Fruit fly (Drosophila melanogaster) whole organism, embryonic: ENCODE data around the gene CG10962.

Experiments used
- Antp ChIP-seq: fragments of 200-800 bp; sonication (Bioruptor generic); optimal IDR thresholded peaks from 3 replicates; lab custom pipeline; 2016; ENCODE audit warnings: missing biosample characterization, missing genetic modification characterization
- Atf6 ChIP-seq: fragments of 200-800 bp; sonication (Bioruptor generic); IDR thresholded peaks from 2 replicates; pipeline ENCODE4 v1.3.6; 2022; ENCODE audit warnings: missing biosample characterization, missing genetic modification characterization
- CG11085 ChIP-seq: fragments of 200-800 bp; sonication (Bioruptor generic); IDR thresholded peaks from 2 replicates; pipeline ENCODE4 v1.3.6; 2022; ENCODE audit warnings: missing biosample characterization, missing genetic modification characterization
- CG11504 ChIP-seq: fragments of 200-800 bp; sonication (Bioruptor generic); optimal IDR thresholded peaks from 3 replicates; lab custom pipeline; 2019; ENCODE audit warnings: missing biosample characterization, mild to moderate bottlenecking, missing genetic modification characterization, moderate library complexity
- CG15601 ChIP-seq: fragments of 200-800 bp; sonication (Bioruptor generic); optimal IDR thresholded peaks from 3 replicates; lab custom pipeline; 2019; ENCODE audit warnings: missing biosample characterization, mild to moderate bottlenecking, missing genetic modification characterization, moderate library complexity
- CG15696 ChIP-seq: fragments of 200-800 bp; sonication (Bioruptor generic); optimal IDR thresholded peaks from 2 replicates; lab custom pipeline; 2019; ENCODE audit warnings: missing biosample characterization, mild to moderate bottlenecking, missing genetic modification characterization, moderate library complexity
- CG16815 ChIP-seq: fragments of 200-800 bp; sonication (Bioruptor generic); optimal IDR thresholded peaks from 3 replicates; lab custom pipeline; 2017; ENCODE audit warnings: missing biosample characterization, mild to moderate bottlenecking, missing genetic modification characterization
- CG18619 ChIP-seq: fragments of 200-800 bp; sonication (Bioruptor generic); optimal IDR thresholded peaks from 3 replicates; lab custom pipeline; 2017; ENCODE audit warnings: missing biosample characterization, mild to moderate bottlenecking, missing genetic modification characterization
- CG33213 ChIP-seq: fragments of 200-800 bp; sonication (Bioruptor generic); optimal IDR thresholded peaks from 3 replicates; lab custom pipeline; 2016; ENCODE audit warnings: missing biosample characterization, missing genetic modification characterization
- CG33557 ChIP-seq: fragments of 200-800 bp; sonication (Bioruptor generic); optimal IDR thresholded peaks from 2 replicates; lab custom pipeline; 2019; ENCODE audit warnings: missing biosample characterization, mild to moderate bottlenecking, missing genetic modification characterization, moderate library complexity
- CG3838 ChIP-seq: fragments of 200-800 bp; sonication (Bioruptor generic); optimal IDR thresholded peaks from 3 replicates; lab custom pipeline; 2016; ENCODE audit warnings: missing biosample characterization, missing genetic modification characterization
- CG42726 ChIP-seq: fragments of 200-800 bp; sonication (Bioruptor generic); IDR thresholded peaks from 2 replicates; pipeline ENCODE4 v1.3.6; 2022; ENCODE audit warnings: missing biosample characterization, missing genetic modification characterization; ENCODE audit not compliant: partially characterized antibody
- CG4360 ChIP-seq: fragments of 200-800 bp; sonication (Bioruptor generic); IDR thresholded peaks from 2 replicates; pipeline ENCODE4 v1.3.6; 2022; ENCODE audit warnings: missing biosample characterization, missing genetic modification characterization
- CG6254 ChIP-seq: fragments of 200-800 bp; sonication (Bioruptor generic); optimal IDR thresholded peaks from 3 replicates; lab custom pipeline; 2017; ENCODE audit warnings: mild to moderate bottlenecking, missing biosample characterization, missing genetic modification reagents, missing genetic modification characterization
- CG8290 ChIP-seq, 3 experiments: fragments of 200-800 bp; sonication (Bioruptor generic); optimal IDR thresholded peaks; 2 replicates each; lab custom pipeline; 2016 to 2019; ENCODE audit warnings: missing biosample characterization in 3 of 3, missing genetic modification characterization in 3 of 3, mild to moderate bottlenecking in 2 of 3, moderate library complexity in 1 of 3
- CG8944 ChIP-seq: fragments of 200-800 bp; sonication (Bioruptor generic); optimal IDR thresholded peaks from 3 replicates; lab custom pipeline; 2016; ENCODE audit warnings: missing biosample characterization, missing genetic modification characterization
- CG9215 ChIP-seq: fragments of 200-800 bp; sonication (Bioruptor generic); IDR thresholded peaks from 2 replicates; pipeline ENCODE4 v1.3.6; 2022; ENCODE audit warnings: missing biosample characterization, missing genetic modification characterization
- CHES-1-like ChIP-seq: fragments of 200-800 bp; sonication (Bioruptor generic); optimal IDR thresholded peaks from 2 replicates; lab custom pipeline; 2016; ENCODE audit warnings: missing biosample characterization, missing genetic modification characterization
- D19B ChIP-seq: fragments of 200-800 bp; sonication (Bioruptor generic); optimal IDR thresholded peaks from 2 replicates; lab custom pipeline; 2017; ENCODE audit warnings: missing biosample characterization, mild to moderate bottlenecking, missing genetic modification characterization
- Doc2 ChIP-seq: fragments of 200-800 bp; sonication (Bioruptor generic); IDR thresholded peaks from 2 replicates; pipeline ENCODE4 v1.3.6; 2022; ENCODE audit warnings: missing biosample characterization, missing genetic modification characterization
- Dref ChIP-seq: fragments of 200-800 bp; sonication (Bioruptor generic); IDR thresholded peaks from 2 replicates; pipeline ENCODE4 v1.3.6; 2022; ENCODE audit warnings: missing biosample characterization, missing genetic modification characterization
- HLHmδ ChIP-seq: fragments of 200-800 bp; sonication (Bioruptor generic); optimal IDR thresholded peaks from 2 replicates; lab custom pipeline; 2018; ENCODE audit warnings: missing biosample characterization, mild to moderate bottlenecking, missing genetic modification characterization, moderate library complexity
- Hr3 ChIP-seq: fragments of 200-800 bp; sonication (Bioruptor generic); optimal IDR thresholded peaks from 3 replicates; lab custom pipeline; 2016; ENCODE audit warnings: missing biosample characterization, missing genetic modification characterization
- Hr78 ChIP-seq, 2 experiments: fragments of 200-800 bp in 1 of 2; fragments of >200 bp in 1 of 2; sonication (Bioruptor generic) in 1 of 2; optimal IDR thresholded peaks; 2 replicates each; lab custom pipeline; 2017 to 2019; ENCODE audit warnings: missing biosample characterization in 2 of 2, missing genetic modification characterization in 2 of 2, mild to moderate bottlenecking in 1 of 2, moderate library complexity in 1 of 2
- Jarid2 ChIP-seq: fragments of 200-800 bp; sonication (Bioruptor generic); optimal IDR thresholded peaks from 3 replicates; lab custom pipeline; 2017; ENCODE audit warnings: mild to moderate bottlenecking, missing biosample characterization, missing genetic modification reagents, missing genetic modification characterization
- Meics ChIP-seq: fragments of 200-800 bp; sonication (Bioruptor generic); optimal IDR thresholded peaks from 2 replicates; lab custom pipeline; 2017; ENCODE audit warnings: missing biosample characterization, mild to moderate bottlenecking, missing genetic modification characterization
- Myb ChIP-seq: fragments of 200-800 bp; sonication (Bioruptor generic); optimal IDR thresholded peaks from 2 replicates; lab custom pipeline; 2016; ENCODE audit warnings: missing biosample characterization, missing genetic modification characterization
- Nf-YC ChIP-seq: fragments of 200-800 bp; optimal IDR thresholded peaks from 3 replicates; lab custom pipeline; 2019; ENCODE audit warnings: missing biosample characterization, mild to moderate bottlenecking, missing genetic modification characterization, moderate library complexity
- PHDP ChIP-seq: fragments of 200-800 bp; sonication (Bioruptor generic); optimal IDR thresholded peaks from 3 replicates; lab custom pipeline; 2018; ENCODE audit warnings: missing biosample characterization, mild to moderate bottlenecking, missing genetic modification characterization, moderate library complexity
- bab2 ChIP-seq: fragments of 200-800 bp; sonication (Bioruptor generic); optimal IDR thresholded peaks from 2 replicates; lab custom pipeline; 2016; ENCODE audit warnings: missing biosample characterization, missing genetic modification characterization
- cato ChIP-seq: fragments of 200-800 bp; sonication (Bioruptor generic); optimal IDR thresholded peaks from 2 replicates; lab custom pipeline; 2016; ENCODE audit warnings: missing biosample characterization, missing genetic modification characterization, borderline replicate concordance
- emc ChIP-seq: fragments of 200-800 bp; sonication (Bioruptor generic); optimal IDR thresholded peaks from 2 replicates; lab custom pipeline; 2016; ENCODE audit warnings: missing biosample characterization, missing genetic modification characterization
- eyg ChIP-seq: fragments of 200-800 bp; sonication (Bioruptor generic); optimal IDR thresholded peaks from 3 replicates; lab custom pipeline; 2016; ENCODE audit warnings: missing biosample characterization, missing genetic modification characterization
- gce ChIP-seq: fragments of 200-800 bp; sonication (Bioruptor generic); IDR thresholded peaks from 3 replicates; pipeline ENCODE4 v1.3.6; 2022; ENCODE audit warnings: missing biosample characterization, missing genetic modification characterization
- grau ChIP-seq: fragments of 200-800 bp; optimal IDR thresholded peaks from 3 replicates; lab custom pipeline; 2019; ENCODE audit warnings: missing biosample characterization, mild to moderate bottlenecking, missing genetic modification characterization, moderate library complexity
- hkb ChIP-seq, 2 experiments: fragments of 200-800 bp in 1 of 2; fragments of >200 bp in 1 of 2; sonication (Bioruptor generic) in 1 of 2; IDR thresholded peaks in 1 of 2; optimal IDR thresholded peaks in 1 of 2; 2 replicates each; pipeline versions ENCODE4 v1.3.6 to Lab custom; 2017 to 2022; ENCODE audit warnings: missing biosample characterization in 1 of 2, missing genetic modification characterization in 1 of 2
- jing ChIP-seq: fragments of 200-800 bp; sonication (Bioruptor generic); optimal IDR thresholded peaks from 2 replicates; lab custom pipeline; 2018; ENCODE audit warnings: missing biosample characterization, mild to moderate bottlenecking, missing genetic modification characterization
- kni ChIP-seq: fragments of 200-800 bp; sonication (Bioruptor generic); optimal IDR thresholded peaks from 3 replicates; lab custom pipeline; 2017; ENCODE audit warnings: mild to moderate bottlenecking, missing biosample characterization, missing genetic modification reagents, missing genetic modification characterization
- lbe ChIP-seq: fragments of 200-800 bp; sonication (Bioruptor generic); optimal IDR thresholded peaks from 2 replicates; lab custom pipeline; 2016; ENCODE audit warnings: missing biosample characterization, mild to moderate bottlenecking, missing genetic modification characterization
- mam ChIP-seq: fragments of 200-800 bp; sonication (Bioruptor generic); optimal IDR thresholded peaks from 3 replicates; lab custom pipeline; 2016; ENCODE audit warnings: missing biosample characterization, missing genetic modification characterization
- nerfin-2 ChIP-seq: fragments of 200-800 bp; sonication (Bioruptor generic); IDR thresholded peaks from 2 replicates; pipeline ENCODE4 v1.3.6; 2022; ENCODE audit warnings: missing biosample characterization, missing genetic modification characterization; ENCODE audit not compliant: partially characterized antibody
- pita ChIP-seq: fragments of 200-800 bp; sonication (Bioruptor generic); optimal IDR thresholded peaks from 2 replicates; lab custom pipeline; 2017; ENCODE audit warnings: missing biosample characterization, mild to moderate bottlenecking, missing genetic modification characterization
- pum ChIP-seq: fragments of 200-800 bp; sonication (Bioruptor generic); optimal IDR thresholded peaks from 2 replicates; lab custom pipeline; 2016; ENCODE audit warnings: missing biosample characterization, missing genetic modification characterization
- ranshi ChIP-seq: fragments of 200-800 bp; sonication (Bioruptor generic); IDR thresholded peaks from 2 replicates; pipeline ENCODE4 v1.3.6; 2022; ENCODE audit warnings: missing biosample characterization, missing genetic modification characterization
- sd ChIP-seq: fragments of 200-800 bp; sonication (Bioruptor generic); optimal IDR thresholded peaks from 3 replicates; lab custom pipeline; 2018; ENCODE audit warnings: missing biosample characterization, mild to moderate bottlenecking, missing genetic modification characterization, moderate library complexity
- unpg ChIP-seq: fragments of 200-800 bp; sonication (Bioruptor generic); optimal IDR thresholded peaks from 3 replicates; lab custom pipeline; 2018; ENCODE audit warnings: missing biosample characterization, mild to moderate bottlenecking, missing genetic modification characterization, moderate library complexity
- vvl ChIP-seq: fragments of 200-800 bp; sonication (Bioruptor generic); IDR thresholded peaks from 2 replicates; pipeline ENCODE4 v1.3.6; 2022; ENCODE audit warnings: missing biosample characterization, missing genetic modification characterization
- wdn ChIP-seq: fragments of 200-800 bp; sonication (Bioruptor generic); IDR thresholded peaks from 2 replicates; pipeline ENCODE4 v1.3.6; 2022; ENCODE audit warnings: missing biosample characterization, missing genetic modification characterization
- wor ChIP-seq: fragments of 200-800 bp; sonication (Bioruptor generic); IDR thresholded peaks from 2 replicates; pipeline ENCODE4 v1.3.6; 2022; ENCODE audit warnings: missing biosample characterization, missing genetic modification characterization
- z ChIP-seq: fragments of 200-800 bp; sonication (Bioruptor generic); IDR thresholded peaks from 3 replicates; pipeline ENCODE4 v1.3.6; 2022; ENCODE audit warnings: missing biosample characterization, missing genetic modification characterization

The CG10962 gene

dm6 chrX:9004333-9004732, 30.3 kb upstream of the CG10962 start (continued):
- no peak for TF ChIP-seq wdn
- TF ChIP-seq Jarid2 (GFP tag; lab: Kevin White, UChicago): no peak
- TF ChIP-seq hkb (optimal IDR thresholded peaks at IDR 0.05; lab: Kevin White, UChicago): no peak
- peak; percentile 38; the same call in 1 of the 2 replicates for TF ChIP-seq hkb (GFP tag; IDR thresholded peaks at IDR 0.05; lab: Robert Waterston, UW)
- no peak for TF ChIP-seq emc (GFP tag; lab: Kevin White, UChicago)
- no peak for TF ChIP-seq CG42726 (GFP tag; lab: Robert Waterston, UW)
- TF ChIP-seq ranshi (GFP tag; lab: Robert Waterston, UW): 0 out of 2 replicates have a peak, but pooled peaks have one; percentile 44
- TF ChIP-seq wor (GFP tag; lab: Robert Waterston, UW): 0 out of 2 replicates have a peak, but pooled peaks have one; percentile 16
- TF ChIP-seq lbe (GFP tag; lab: Kevin White, UChicago): no peak
- no peak for TF ChIP-seq eyg (GFP tag; lab: Kevin White, UChicago)
- TF ChIP-seq CG11085 (GFP tag; lab: Robert Waterston, UW): no peak
- no peak for TF ChIP-seq CG6254 (GFP tag; lab: Kevin White, UChicago)
- TF ChIP-seq grau (tag; lab: Kevin White, UChicago): no peak
- TF ChIP-seq CG33213: no peak
- no peak for TF ChIP-seq z (GFP tag; lab: Robert Waterston, UW)
- 0 out of 2 replicates have a peak, but pooled peaks have one; percentile 32 for TF ChIP-seq vvl (GFP tag; lab: Robert Waterston, UW)
- no peak for TF ChIP-seq pita
- TF ChIP-seq mam (GFP tag; lab: Kevin White, UChicago): no peak
- TF ChIP-seq CG33557 (GFP tag; lab: Kevin White, UChicago): no peak
- no peak for TF ChIP-seq cato
- TF ChIP-seq CG15696 (tag; lab: Kevin White, UChicago): peak; percentile 1
- no peak for TF ChIP-seq nerfin-2 (GFP tag; lab: Robert Waterston, UW)
- no peak for TF ChIP-seq Dref (GFP tag; lab: Robert Waterston, UW)
- no peak for TF ChIP-seq Hr78 (GFP tag; optimal IDR thresholded peaks at IDR 0.05; lab: Kevin White, UChicago)
- TF ChIP-seq CG3838 (GFP tag; lab: Kevin White, UChicago): no peak
- TF ChIP-seq CG4360 (GFP tag; lab: Robert Waterston, UW): no peak
- peak; percentile 12 for TF ChIP-seq CG18619 (GFP tag; lab: Kevin White, UChicago)
- TF ChIP-seq Antp (GFP tag; lab: Kevin White, UChicago): no peak
- TF ChIP-seq CG8944 (GFP tag; lab: Kevin White, UChicago): no peak
- TF ChIP-seq bab2 (GFP tag; lab: Kevin White, UChicago): no peak
- TF ChIP-seq Myb (GFP tag; lab: Kevin White, UChicago): no peak
- peak; percentile 65 for TF ChIP-seq CG11504 (tag; lab: Kevin White, UChicago)
- TF ChIP-seq CHES-1-like (GFP tag; lab: Kevin White, UChicago): no peak
- peak; percentile 10 for TF ChIP-seq jing (GFP tag; lab: Kevin White, UChicago)
- TF ChIP-seq Hr3: no peak
- no peak for TF ChIP-seq CG8290 (GFP tag; optimal IDR thresholded peaks at IDR 0.05; lab: Kevin White, UChicago)
- TF ChIP-seq CG8290 (tag; optimal IDR thresholded peaks at IDR 0.05; lab: Kevin White, UChicago): no peak
- TF ChIP-seq gce: no peak
- TF ChIP-seq pum (GFP tag; lab: Kevin White, UChicago): no peak
- TF ChIP-seq PHDP: peak; percentile 29
- TF ChIP-seq unpg (GFP tag; lab: Kevin White, UChicago): peak; percentile 45
- TF ChIP-seq CG16815 (GFP tag; lab: Kevin White, UChicago): no peak
- TF ChIP-seq Atf6: 0 out of 2 replicates have a peak, but pooled peaks have one; percentile 30
- no peak for TF ChIP-seq Nf-YC (tag; lab: Kevin White, UChicago)
- TF ChIP-seq sd: no peak
- peak; percentile 0 for TF ChIP-seq D19B (GFP tag; lab: Kevin White, UChicago)
- peak; percentile 52 for TF ChIP-seq Meics (GFP tag; lab: Kevin White, UChicago)
- TF ChIP-seq kni (GFP tag; lab: Kevin White, UChicago): no peak
- no peak for TF ChIP-seq CG15601 (tag; lab: Kevin White, UChicago)
- TF ChIP-seq CG9215: peak; percentile 36; the same call in 1 of the 2 replicates
- no peak for TF ChIP-seq Doc2 (GFP tag; lab: Robert Waterston, UW)
- no peak for TF ChIP-seq HLHmδ (GFP tag; lab: Kevin White, UChicago)
